Worm (Caenorhabditis elegans) whole organism, late embryonic: ENCODE data around the gene srj-5.

Experiments
- C08G9.2 ChIP-seq: sonication (generic microtip); optimal IDR thresholded peaks from 2 replicates; lab custom pipeline; 2016; ENCODE audit warnings: mild to moderate bottlenecking, missing genetic modification characterization, moderate library complexity, missing compliant biosample characterization
- K09A11.1 ChIP-seq: sonication (generic microtip); optimal IDR thresholded peaks from 2 replicates; lab custom pipeline; 2017; ENCODE audit warnings: antibody characterized with exemption, mild to moderate bottlenecking, missing genetic modification characterization, missing compliant biosample characterization; ENCODE audit not compliant: insufficient read depth
- T23F11.4 ChIP-seq: fragments of 200-800 bp; sonication (Bioruptor generic); optimal IDR thresholded peaks from 2 replicates; lab custom pipeline; 2018; ENCODE audit warnings: mild to moderate bottlenecking, missing genetic modification characterization, missing compliant biosample characterization
- Y22D7AL.16 ChIP-seq: sonication (generic microtip); optimal IDR thresholded peaks from 2 replicates; lab custom pipeline; 2016; ENCODE audit warnings: missing genetic modification characterization, missing compliant biosample characterization
- ceh-14 ChIP-seq: sonication (generic microtip); optimal IDR thresholded peaks from 2 replicates; lab custom pipeline; 2016; ENCODE audit warnings: missing genotype, missing genetic modification characterization, missing compliant biosample characterization
- ceh-19 ChIP-seq: fragments of 200-800 bp; sonication (Bioruptor generic); optimal IDR thresholded peaks from 2 replicates; lab custom pipeline; 2018; ENCODE audit warnings: mild to moderate bottlenecking, missing genetic modification characterization, missing compliant biosample characterization
- ceh-2 ChIP-seq: sonication (generic microtip); optimal IDR thresholded peaks from 2 replicates; lab custom pipeline; 2016; ENCODE audit warnings: missing genotype, missing genetic modification characterization, missing compliant biosample characterization
- ceh-22 ChIP-seq: sonication (generic microtip); optimal IDR thresholded peaks from 2 replicates; lab custom pipeline; 2017; ENCODE audit warnings: missing biosample characterization, missing genetic modification characterization
- ceh-30 ChIP-seq: fragments of 150-350 bp; optimal IDR thresholded peaks from 2 replicates; lab custom pipeline; 2014; ENCODE audit warnings: missing biosample characterization, missing genetic modification characterization
- ceh-31 ChIP-seq: sonication (generic microtip); optimal IDR thresholded peaks from 2 replicates; lab custom pipeline; 2016; ENCODE audit warnings: missing genetic modification characterization, missing compliant biosample characterization
- ceh-34 ChIP-seq: sonication (generic microtip); optimal IDR thresholded peaks from 2 replicates; lab custom pipeline; 2016; ENCODE audit warnings: mild to moderate bottlenecking, missing genetic modification characterization, missing compliant biosample characterization
- ceh-45 ChIP-seq: fragments of 200-800 bp; sonication (Bioruptor generic); IDR thresholded peaks from 2 replicates; pipeline ENCODE4 v1.3.6; 2022; ENCODE audit warnings: missing genetic modification reagents, missing genetic modification characterization, missing compliant biosample characterization
- ceh-48 ChIP-seq: sonication (generic microtip); optimal IDR thresholded peaks from 2 replicates; lab custom pipeline; 2016; ENCODE audit warnings: missing genetic modification characterization, inconsistent platforms, missing compliant biosample characterization
- che-1 ChIP-seq: sonication (generic microtip); optimal IDR thresholded peaks from 2 replicates; lab custom pipeline; 2016; ENCODE audit warnings: mild to moderate bottlenecking, missing genetic modification characterization, missing compliant biosample characterization
- dve-1 ChIP-seq: sonication (generic microtip); optimal IDR thresholded peaks from 2 replicates; lab custom pipeline; 2017; ENCODE audit warnings: antibody characterized with exemption, mild to moderate bottlenecking, missing genetic modification characterization, missing compliant biosample characterization
- elt-2 ChIP-seq: sonication (generic microtip); optimal IDR thresholded peaks from 2 replicates; lab custom pipeline; 2016; ENCODE audit warnings: missing genetic modification reagents, missing genetic modification characterization, missing compliant biosample characterization
- ets-4 ChIP-seq: sonication (generic microtip); optimal IDR thresholded peaks from 2 replicates; lab custom pipeline; 2016; ENCODE audit warnings: missing genetic modification characterization, missing compliant biosample characterization
- fax-1 ChIP-seq: sonication (generic microtip); optimal IDR thresholded peaks from 2 replicates; lab custom pipeline; 2016; ENCODE audit warnings: missing genotype, missing genetic modification characterization, missing compliant biosample characterization
- fkh-10 ChIP-seq: fragments of 150-350 bp; optimal IDR thresholded peaks from 2 replicates; lab custom pipeline; 2014; ENCODE audit warnings: missing biosample characterization, missing genetic modification reagents, missing genetic modification characterization
- fkh-6 ChIP-seq: sonication (generic microtip); optimal IDR thresholded peaks from 2 replicates; lab custom pipeline; 2016; ENCODE audit warnings: missing genetic modification characterization, missing compliant biosample characterization
- gmeb-2 ChIP-seq: sonication (generic microtip); optimal IDR thresholded peaks from 2 replicates; lab custom pipeline; 2016; ENCODE audit warnings: missing genetic modification characterization, inconsistent platforms, missing compliant biosample characterization
- hlh-13 ChIP-seq: fragments of 200-800 bp; sonication (Bioruptor generic); optimal IDR thresholded peaks from 2 replicates; lab custom pipeline; 2018; ENCODE audit warnings: mild to moderate bottlenecking, missing genetic modification characterization, missing compliant biosample characterization
- hlh-15 ChIP-seq: sonication (generic microtip); optimal IDR thresholded peaks from 2 replicates; lab custom pipeline; 2016; ENCODE audit warnings: missing genetic modification characterization, missing compliant biosample characterization
- hlh-6 ChIP-seq: sonication (generic microtip); optimal IDR thresholded peaks from 2 replicates; lab custom pipeline; 2016; ENCODE audit warnings: missing genotype, missing genetic modification characterization, missing compliant biosample characterization
- lim-6 ChIP-seq: sonication (generic microtip); optimal IDR thresholded peaks from 2 replicates; lab custom pipeline; 2016; ENCODE audit warnings: missing genetic modification characterization, missing compliant biosample characterization
- madf-2 ChIP-seq: sonication (generic microtip); optimal IDR thresholded peaks from 2 replicates; lab custom pipeline; 2017; ENCODE audit warnings: missing genetic modification characterization, missing compliant biosample characterization
- mec-3 ChIP-seq: sonication (generic microtip); optimal IDR thresholded peaks from 2 replicates; lab custom pipeline; 2016; ENCODE audit warnings: borderline replicate concordance, missing genetic modification characterization, missing compliant biosample characterization
- odd-2 ChIP-seq: sonication (generic microtip); optimal IDR thresholded peaks from 2 replicates; lab custom pipeline; 2017; ENCODE audit warnings: antibody characterized with exemption, mild to moderate bottlenecking, missing genetic modification characterization, missing compliant biosample characterization
- pax-1 ChIP-seq: fragments of 150-350 bp; optimal IDR thresholded peaks from 2 replicates; lab custom pipeline; 2014; ENCODE audit warnings: missing biosample characterization, missing genetic modification characterization
- pha-2 ChIP-seq: sonication (generic microtip); optimal IDR thresholded peaks from 2 replicates; lab custom pipeline; 2017; ENCODE audit warnings: mild to moderate bottlenecking, missing genetic modification characterization, missing compliant biosample characterization
- pha-4 ChIP-seq: fragments of 150-350 bp; optimal IDR thresholded peaks from 2 replicates; lab custom pipeline; 2018; ENCODE audit warnings: missing biosample characterization, missing genetic modification reagents, missing genetic modification characterization
- pqm-1 ChIP-seq: sonication (generic microtip); optimal IDR thresholded peaks from 2 replicates; lab custom pipeline; 2016; ENCODE audit warnings: missing genetic modification characterization, missing compliant biosample characterization
- pros-1 ChIP-seq: fragments of 150-350 bp; optimal IDR thresholded peaks from 2 replicates; lab custom pipeline; 2014; ENCODE audit warnings: missing biosample characterization, missing genetic modification reagents, missing genetic modification characterization
- ref-2 ChIP-seq: sonication (generic microtip); optimal IDR thresholded peaks from 2 replicates; lab custom pipeline; 2016; ENCODE audit warnings: missing genetic modification characterization, missing compliant biosample characterization
- rnt-1 ChIP-seq: sonication (generic microtip); optimal IDR thresholded peaks from 2 replicates; lab custom pipeline; 2016; ENCODE audit warnings: missing genetic modification characterization, missing compliant biosample characterization
- sdc-2 ChIP-seq: sonication (generic microtip); optimal IDR thresholded peaks from 2 replicates; lab custom pipeline; 2016; ENCODE audit warnings: missing genotype, missing genetic modification characterization, missing compliant biosample characterization
- sox-2 ChIP-seq: fragments of 200-800 bp; sonication (Bioruptor generic); IDR thresholded peaks from 2 replicates; pipeline ENCODE4 v1.3.6; 2022; ENCODE audit warnings: missing genetic modification reagents, missing genetic modification characterization, missing compliant biosample characterization
- sox-4 ChIP-seq: sonication (generic microtip); optimal IDR thresholded peaks from 2 replicates; lab custom pipeline; 2017; ENCODE audit warnings: mild to moderate bottlenecking, missing genetic modification characterization, inconsistent platforms, missing compliant biosample characterization
- syd-9 ChIP-seq: sonication (generic microtip); optimal IDR thresholded peaks from 2 replicates; lab custom pipeline; 2016; ENCODE audit warnings: mild to moderate bottlenecking, missing genetic modification characterization, moderate library complexity, missing compliant biosample characterization
- tbx-7 ChIP-seq: sonication (generic microtip); optimal IDR thresholded peaks from 2 replicates; lab custom pipeline; 2016; ENCODE audit warnings: missing genotype, missing genetic modification characterization, missing compliant biosample characterization
- unc-3 ChIP-seq, 2 experiments: fragments of 200-800 bp in 1 of 2; sonication (Bioruptor generic) in 1 of 2; sonication (generic microtip) in 1 of 2; conservative IDR thresholded peaks in 1 of 2; optimal IDR thresholded peaks in 1 of 2; 2 replicates each; pipeline versions ENCODE4 v1.3.6 to Lab custom; 2016 to 2022; ENCODE audit warnings: missing compliant biosample characterization in 2 of 2, missing genetic modification characterization in 2 of 2, missing genetic modification reagents in 1 of 2
- unc-55 ChIP-seq: sonication (generic microtip); optimal IDR thresholded peaks from 2 replicates; lab custom pipeline; 2017; ENCODE audit warnings: missing biosample characterization, missing genetic modification reagents, missing genetic modification characterization
- unc-86 ChIP-seq: sonication (generic microtip); optimal IDR thresholded peaks from 2 replicates; lab custom pipeline; 2016; ENCODE audit warnings: missing genetic modification characterization, missing compliant biosample characterization
- zip-5 ChIP-seq: sonication (generic microtip); optimal IDR thresholded peaks from 2 replicates; lab custom pipeline; 2016; ENCODE audit warnings: missing genetic modification characterization, missing compliant biosample characterization

The srj-5 gene

DNA sequence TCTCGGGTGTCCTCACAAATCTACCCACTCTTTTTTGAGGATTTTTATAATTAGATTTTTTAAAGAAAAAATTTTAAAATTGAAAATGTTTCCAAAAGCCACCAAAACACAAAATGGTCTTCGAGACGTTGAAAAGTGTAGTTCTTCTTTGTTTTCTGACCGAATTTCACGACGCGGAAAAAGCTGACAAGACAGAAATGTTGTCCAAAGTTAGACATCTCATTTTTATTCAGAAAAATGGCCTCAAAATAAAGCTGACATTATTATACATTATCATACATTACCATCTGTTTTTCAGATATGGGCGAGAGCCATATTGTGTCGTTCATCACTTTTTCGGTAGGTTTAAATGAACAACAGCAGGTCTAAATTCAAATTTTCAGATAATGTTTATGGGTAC lies 26.8 kb upstream of the srj-5 start, which contains the start of gene srx-22:
TSS of gene srx-22 (plus strand) at position 301 of the 400 bp plus-strand sequence.
- TF ChIP-seq hlh-6 (tag; lab: Kevin White, UChicago): no peak
- TF ChIP-seq zip-5 (tag; lab: Kevin White, UChicago): no peak
- no peak for TF ChIP-seq pha-2 (tag; lab: Kevin White, UChicago)
- no peak for TF ChIP-seq sdc-2 (tag; lab: Kevin White, UChicago)
- TF ChIP-seq unc-3 (GFP tag; conservative IDR thresholded peaks at IDR 0.05; lab: Robert Waterston, UW): no peak
- no peak for TF ChIP-seq unc-3 (tag; optimal IDR thresholded peaks at IDR 0.05; lab: Kevin White, UChicago)
- TF ChIP-seq dve-1 (tag; lab: Kevin White, UChicago): no peak
- no peak for TF ChIP-seq sox-2 (GFP tag; lab: Robert Waterston, UW)
- no peak for TF ChIP-seq ceh-48 (tag; lab: Kevin White, UChicago)
- TF ChIP-seq unc-86 (tag; lab: Kevin White, UChicago): no peak
- no peak for TF ChIP-seq che-1 (tag; lab: Kevin White, UChicago)
- no peak for TF ChIP-seq pqm-1
- no peak for TF ChIP-seq syd-9 (tag; lab: Kevin White, UChicago)
- no peak for TF ChIP-seq fkh-6
- no peak for TF ChIP-seq pax-1
- TF ChIP-seq ref-2: no peak
- TF ChIP-seq gmeb-2 (tag; lab: Kevin White, UChicago): no peak
- no peak for TF ChIP-seq hlh-13 (GFP tag; lab: Kevin White, UChicago)

DNA sequence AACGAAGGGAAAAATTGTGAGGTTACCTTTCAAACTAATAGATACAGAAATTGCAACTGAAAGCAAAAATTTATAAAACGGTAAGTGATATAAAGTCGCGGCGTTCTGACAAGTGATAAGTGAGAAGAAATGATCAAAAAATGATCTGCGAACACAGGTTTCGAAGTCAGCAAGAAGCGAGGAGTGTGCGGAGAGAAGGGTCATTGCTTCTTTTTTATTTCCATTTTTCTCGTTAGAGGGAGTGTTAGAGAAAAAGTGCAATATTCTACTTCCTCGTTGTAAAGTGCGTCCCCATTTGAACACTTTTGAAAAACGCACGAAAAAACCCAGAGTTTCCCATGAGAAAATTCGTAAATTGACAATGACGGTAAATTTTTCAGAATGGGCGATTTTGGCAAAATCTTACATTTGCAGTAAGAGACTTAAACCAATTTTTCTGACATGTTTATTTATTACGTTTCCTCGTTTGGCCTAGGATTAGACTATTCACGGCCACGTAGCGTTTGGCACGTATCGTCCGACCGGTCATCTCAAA lies 23.8 kb upstream of the srj-5 start, which contains the start of the genes fbxa-72 and srx-21:
TSS of gene fbxa-72 (minus strand) at position 204 of the 535 bp plus-strand sequence.
TSS of gene srx-21 (plus strand) at position 485 of the 535 bp plus-strand sequence.
- no peak for TF ChIP-seq fkh-10 (GFP tag; lab: Kevin White, UChicago)
- TF ChIP-seq sdc-2 (tag; lab: Kevin White, UChicago): no peak
- TF ChIP-seq unc-3 (GFP tag; conservative IDR thresholded peaks at IDR 0.05; lab: Robert Waterston, UW): no peak
- no peak for TF ChIP-seq unc-3 (tag; optimal IDR thresholded peaks at IDR 0.05; lab: Kevin White, UChicago)
- TF ChIP-seq ets-4: no peak
- no peak for TF ChIP-seq fax-1 (tag; lab: Kevin White, UChicago)
- TF ChIP-seq mec-3 (tag; lab: Kevin White, UChicago): no peak
- TF ChIP-seq ceh-34 (tag; lab: Kevin White, UChicago): no peak
- TF ChIP-seq ceh-14 (tag; lab: Kevin White, UChicago): no peak
- TF ChIP-seq ceh-48 (tag; lab: Kevin White, UChicago): no peak
- no peak for TF ChIP-seq sox-2 (GFP tag; lab: Robert Waterston, UW)
- no peak for TF ChIP-seq Y22D7AL.16 (tag; lab: Kevin White, UChicago)
- no peak for TF ChIP-seq sox-4 (tag; lab: Kevin White, UChicago)
- TF ChIP-seq ceh-22 (tag; lab: Kevin White, UChicago): no peak
- TF ChIP-seq C08G9.2 (tag; lab: Kevin White, UChicago): no peak
- TF ChIP-seq ceh-30 (tag; lab: Kevin White, UChicago): no peak
- TF ChIP-seq elt-2 (tag; lab: Kevin White, UChicago): no peak
- no peak for TF ChIP-seq ceh-45 (GFP tag; lab: Robert Waterston, UW)
- no peak for TF ChIP-seq odd-2 (tag; lab: Kevin White, UChicago)
- no peak for TF ChIP-seq K09A11.1 (tag; lab: Kevin White, UChicago)

DNA sequence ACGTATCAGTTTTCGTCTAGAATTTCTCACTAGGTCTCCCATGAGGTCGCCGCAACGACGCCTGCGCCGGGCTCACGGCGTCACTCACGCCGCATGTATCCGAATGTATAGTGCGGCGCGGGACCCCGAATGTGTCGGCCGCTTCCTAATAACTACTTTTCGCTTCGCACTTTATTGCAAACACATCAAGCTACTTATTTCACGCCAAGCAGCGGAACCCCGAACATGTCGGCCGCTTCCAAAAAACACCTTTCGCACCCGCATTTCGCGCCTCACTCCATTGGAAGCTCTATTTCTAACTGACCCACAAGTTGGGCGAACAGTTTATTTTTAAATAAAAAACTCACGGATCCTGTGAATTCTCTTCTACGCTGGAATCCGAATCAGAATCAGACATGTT lies 23.2 kb upstream of the srj-5 start:
- TF ChIP-seq T23F11.4 (no peak), ceh-2 (no peak), unc-3 (GFP tag; conservative IDR thresholded peaks at IDR 0.05; lab: Robert Waterston, UW) (no peak), unc-3 (tag; optimal IDR thresholded peaks at IDR 0.05; lab: Kevin White, UChicago) (no peak), rnt-1 (tag; lab: Kevin White, UChicago) (no peak), pros-1 (tag; lab: Kevin White, UChicago) (no peak), madf-2 (tag; lab: Kevin White, UChicago) (no peak), unc-55 (GFP tag; lab: Kevin White, UChicago) (no peak), ceh-19 (GFP tag; lab: Kevin White, UChicago) (no peak), hlh-15 (tag; lab: Kevin White, UChicago) (no peak), tbx-7 (tag; lab: Kevin White, UChicago) (no peak), gmeb-2 (tag; lab: Kevin White, UChicago) (no peak), ceh-34 (tag; lab: Kevin White, UChicago) (no peak), elt-2 (tag; lab: Kevin White, UChicago) (no peak), pax-1 (no peak), pha-4 (no peak), ceh-31 (tag; lab: Kevin White, UChicago) (no peak), lim-6 (tag; lab: Kevin White, UChicago) (no peak), ref-2 (no peak)
- TF ChIP-seq, all 69 proteins: peak for 0
